Fruit fly (Drosophila melanogaster) whole organism, prepupa: ENCODE results near the gene Taf9.

ENCODE experiments used
- CG15336 ChIP-seq: fragments of 200-800 bp; sonication (Bioruptor generic); IDR thresholded peaks from 2 replicates; pipeline ENCODE4 v1.3.6; 2022; ENCODE audit warnings: missing biosample characterization, missing genetic modification characterization
- Sox14 ChIP-seq: fragments of 200-800 bp; sonication (Bioruptor generic); optimal IDR thresholded peaks from 3 replicates; lab custom pipeline; 2016; ENCODE audit warnings: missing biosample characterization, missing genetic modification characterization
- net ChIP-seq: fragments of 200-800 bp; sonication (Bioruptor generic); optimal IDR thresholded peaks from 3 replicates; lab custom pipeline; 2016; ENCODE audit warnings: missing biosample characterization, missing genetic modification characterization

DNA sequence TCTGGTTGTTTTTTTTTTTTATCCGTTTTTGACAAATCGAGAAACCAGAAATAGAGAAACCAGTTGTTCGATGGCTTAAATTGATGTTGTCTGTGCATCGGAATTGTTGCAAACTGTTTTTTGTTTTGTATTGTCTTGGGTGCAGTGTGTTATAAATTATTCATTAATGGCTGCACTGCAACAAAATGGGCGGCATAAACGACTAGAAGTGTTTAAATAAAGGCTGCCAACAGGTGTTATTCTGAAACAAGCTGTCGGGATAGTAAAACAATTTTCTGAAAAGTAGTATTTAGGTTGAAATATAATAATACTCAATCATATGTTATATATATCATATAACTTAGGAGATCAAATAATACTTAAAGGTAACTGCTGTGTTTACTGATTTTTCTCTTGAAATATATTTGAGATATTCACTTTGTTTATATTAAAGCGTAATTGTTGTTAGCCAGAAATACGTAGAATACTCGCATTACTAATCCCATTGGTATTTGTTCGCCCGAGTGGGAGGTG, 5.5 kb upstream of the Taf9 start:
- peak; percentile 31; the same call in 1 of the 2 replicates for TF ChIP-seq CG15336 (GFP tag; lab: Robert Waterston, UW)
- TF ChIP-seq Sox14 = no peak
- no peak for TF ChIP-seq net (GFP tag; lab: Kevin White, UChicago)
